Worm (Caenorhabditis elegans): Measurements from ENCODE around the gene Y116A8C.10.

- TF ChIP-seq scrt-1 (GFP tag; IDR thresholded peaks at IDR 0.05) (no peak), ets-7 (tag; optimal IDR thresholded peaks at IDR 0.05) (no peak), pes-1 (GFP tag; IDR thresholded peaks at IDR 0.05) (no peak), tbx-11 (GFP tag; IDR thresholded peaks at IDR 0.05) (no peak), ama-1 (optimal IDR thresholded peaks at IDR 0.05) (no peak), flt-1 (GFP tag; IDR thresholded peaks at IDR 0.05) (no peak), B0310.2 (tag; optimal IDR thresholded peaks at IDR 0.05) (no peak), hmg-4 (GFP tag; optimal IDR thresholded peaks at IDR 0.05) (no peak), ceh-13 (GFP tag; optimal IDR thresholded peaks at IDR 0.05) (no peak), ceh-36 (tag; optimal IDR thresholded peaks at IDR 0.05) (no peak), tra-4 (tag; optimal IDR thresholded peaks at IDR 0.05) (no peak), F13C5.2 (tag; optimal IDR thresholded peaks at IDR 0.05) (no peak), hmbx-1 (tag; optimal IDR thresholded peaks at IDR 0.05) (no peak), tbx-37 (GFP tag; conservative IDR thresholded peaks at IDR 0.05) (no peak)
Measured at ce11 chrIV:16917831-16918429, 21.0 kb downstream of the Y116A8C.10 start, which contains the start of the genes Y116A8C.469 and Y116A8C.468.

Data from whole organism, early embryonic.